Fruit fly (Drosophila melanogaster): ENCODE measurements around the gene vls.

vls gene

DNA sequence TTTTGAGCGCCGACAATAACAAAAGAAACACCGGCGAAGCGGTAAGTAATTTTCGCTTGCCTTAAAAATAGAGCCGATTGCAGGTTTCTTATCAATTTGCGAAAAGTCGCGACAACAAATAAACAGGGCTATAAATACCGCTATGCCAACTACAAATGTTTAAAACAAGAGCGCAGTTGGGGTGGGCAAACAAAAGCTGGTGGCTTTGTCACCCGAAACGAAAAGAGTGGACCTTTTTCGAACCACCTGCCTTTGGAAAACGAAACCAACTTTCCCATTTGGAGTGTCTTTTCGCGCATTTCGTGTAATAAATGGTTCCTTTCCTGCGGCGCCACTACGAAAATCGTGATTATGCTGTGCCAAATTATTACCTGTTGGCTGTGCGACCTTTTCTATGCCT, 32.7 kb upstream of the vls start (continued):
- no peak for TF ChIP-seq CG18262 (tag; optimal IDR thresholded peaks at IDR 0.05)
- no peak for TF ChIP-seq Lim3 (GFP tag; IDR thresholded peaks at IDR 0.05)
- no peak for TF ChIP-seq croc (GFP tag; conservative IDR thresholded peaks at IDR 0.05)
- TF ChIP-seq kay (GFP tag; optimal IDR thresholded peaks at IDR 0.05): no peak
- TF ChIP-seq jigr1 (GFP tag; IDR thresholded peaks at IDR 0.05): no peak
- TF ChIP-seq CG2116 (GFP tag; optimal IDR thresholded peaks at IDR 0.05): no peak
- TF ChIP-seq insv (GFP tag; optimal IDR thresholded peaks at IDR 0.05): no peak
- no peak for TF ChIP-seq D19B (GFP tag; optimal IDR thresholded peaks at IDR 0.05)
- TF ChIP-seq ranshi (GFP tag; IDR thresholded peaks at IDR 0.05): no peak
- TF ChIP-seq CG9932 (GFP tag; IDR thresholded peaks at IDR 0.05): peak; percentile 43
- no peak for TF ChIP-seq CG7928 (GFP tag; optimal IDR thresholded peaks at IDR 0.05)
- peak; percentile 27 for TF ChIP-seq CG8290 (GFP tag; optimal IDR thresholded peaks at IDR 0.05)
- peak in 1 of 2 experiments; percentile 53 for TF ChIP-seq CG8290 (tag; optimal IDR thresholded peaks at IDR 0.05)
- TF ChIP-seq Med (GFP tag): peak; percentile 67
- TF ChIP-seq gfzf (GFP tag; optimal IDR thresholded peaks at IDR 0.05): no peak
- TF ChIP-seq Xrp1 (GFP tag; IDR thresholded peaks at IDR 0.05): no peak
- TF ChIP-seq CG16815 (GFP tag; optimal IDR thresholded peaks at IDR 0.05): no peak
- no peak; the same call in 1 of the 2 replicates for TF ChIP-seq Ravus (GFP tag; IDR thresholded peaks at IDR 0.05)
- TF ChIP-seq unpg (GFP tag; optimal IDR thresholded peaks at IDR 0.05): no peak
- no peak for TF ChIP-seq Gug (GFP tag; IDR thresholded peaks at IDR 0.05)
- TF ChIP-seq sug (tag; optimal IDR thresholded peaks at IDR 0.05): no peak
- TF ChIP-seq unc-4 (GFP tag; IDR thresholded peaks at IDR 0.05; ENCODE audit: partially characterized antibody): no peak
- TF ChIP-seq CG12744 (GFP tag; optimal IDR thresholded peaks at IDR 0.05): no peak
- TF ChIP-seq tx (GFP tag; optimal IDR thresholded peaks at IDR 0.05): no peak
- TF ChIP-seq Nf-YC (tag; optimal IDR thresholded peaks at IDR 0.05): no peak
- TF ChIP-seq fd96Cb (tag; optimal IDR thresholded peaks at IDR 0.05): no peak
- no peak for TF ChIP-seq CG11695 (GFP tag; IDR thresholded peaks at IDR 0.05)
- TF ChIP-seq sc (optimal IDR thresholded peaks at IDR 0.05): no peak
- TF ChIP-seq sc (GFP tag; optimal IDR thresholded peaks at IDR 0.05): no peak
- TF ChIP-seq Ptx1 (GFP tag; IDR thresholded peaks at IDR 0.05): peak; percentile 11; the same call in 1 of the 2 replicates
- no peak for TF ChIP-seq CG11398 (GFP tag; optimal IDR thresholded peaks at IDR 0.05)
- TF ChIP-seq CG14014 (GFP tag; IDR thresholded peaks at IDR 0.05): no peak
- TF ChIP-seq CG18764 (GFP tag; optimal IDR thresholded peaks at IDR 0.05): no peak
- TF ChIP-seq her (GFP tag; optimal IDR thresholded peaks at IDR 0.05): peak; percentile 2
- no peak for TF ChIP-seq hbn (GFP tag; IDR thresholded peaks at IDR 0.05; ENCODE audit: partially characterized antibody)
- TF ChIP-seq psq (GFP tag; optimal IDR thresholded peaks at IDR 0.05): no peak
- TF ChIP-seq CG34224 (GFP tag; IDR thresholded peaks at IDR 0.05; ENCODE audit: partially characterized antibody): 0 out of 3 replicates have a peak, but pooled peaks have one; percentile 1
- no peak for TF ChIP-seq ap (GFP tag; IDR thresholded peaks at IDR 0.05)
- TF ChIP-seq kah (GFP tag; optimal IDR thresholded peaks at IDR 0.05): peak; percentile 73
- TF ChIP-seq CG2202 (tag; optimal IDR thresholded peaks at IDR 0.05): no peak
- TF ChIP-seq pb (GFP tag; optimal IDR thresholded peaks at IDR 0.05): no peak
- TF ChIP-seq ewg (GFP tag; optimal IDR thresholded peaks at IDR 0.05): no peak
- TF ChIP-seq Ets65A (GFP tag): peak; percentile 20
- no peak for TF ChIP-seq dysf (GFP tag; IDR thresholded peaks at IDR 0.05)
- no peak for TF ChIP-seq CG13296 (GFP tag; optimal IDR thresholded peaks at IDR 0.05)
- no peak for TF ChIP-seq exex (tag; optimal IDR thresholded peaks at IDR 0.05)
- TF ChIP-seq dpn (GFP tag; optimal IDR thresholded peaks at IDR 0.05): peak in 1 of 2 experiments; percentile 15
- no peak for TF ChIP-seq zf30C (GFP tag; optimal IDR thresholded peaks at IDR 0.05)
- no peak for TF ChIP-seq run (tag; optimal IDR thresholded peaks at IDR 0.05)
- no peak for TF ChIP-seq CG10147 (GFP tag; optimal IDR thresholded peaks at IDR 0.05)
- TF ChIP-seq CG9817 (tag; optimal IDR thresholded peaks at IDR 0.05): no peak
- no peak for TF ChIP-seq nau (GFP tag; optimal IDR thresholded peaks at IDR 0.05)
- TF ChIP-seq tap (tag; optimal IDR thresholded peaks at IDR 0.05): no peak

All from whole organism, embryonic.